Fruit fly (Drosophila melanogaster) whole organism, adult: Measurements from ENCODE around the gene CG10973.

Experiments used
- CG5204 ChIP-seq: fragments of 200-800 bp; sonication (Bioruptor generic); optimal IDR thresholded peaks from 2 replicates; lab custom pipeline; 2016; ENCODE audit warnings: missing biosample characterization, missing genetic modification characterization
- CG7045 ChIP-seq: fragments of 200-800 bp; sonication (Bioruptor generic); optimal IDR thresholded peaks from 2 replicates; lab custom pipeline; 2017; ENCODE audit warnings: missing biosample characterization, mild to moderate bottlenecking, missing genetic modification characterization
- CG7101 ChIP-seq: fragments of 200-800 bp; sonication (Bioruptor generic); optimal IDR thresholded peaks from 2 replicates; lab custom pipeline; 2018; ENCODE audit warnings: missing biosample characterization, mild to moderate bottlenecking, missing genetic modification characterization, moderate library complexity
- Clk ChIP-seq: fragments of 200-800 bp; sonication (Bioruptor generic); optimal IDR thresholded peaks from 2 replicates; lab custom pipeline; 2017; ENCODE audit warnings: missing biosample characterization, missing genetic modification characterization
- Crg-1 ChIP-seq: fragments of 200-800 bp; sonication (Bioruptor generic); optimal IDR thresholded peaks from 2 replicates; lab custom pipeline; 2016; ENCODE audit warnings: missing biosample characterization, missing genetic modification characterization
- cic ChIP-seq: fragments of 200-800 bp; sonication (Bioruptor generic); optimal IDR thresholded peaks from 2 replicates; lab custom pipeline; 2017; ENCODE audit warnings: missing biosample characterization, mild to moderate bottlenecking, missing genetic modification characterization, moderate library complexity

- TF ChIP-seq CG7045 (no peak), cic (GFP tag; lab: Kevin White, UChicago) (no peak), Clk (no peak), CG7101 (no peak), CG5204 (GFP tag; lab: Kevin White, UChicago) (no peak), Crg-1 (GFP tag; lab: Kevin White, UChicago) (no peak)
These were observed 5.6 kb downstream of the CG10973 start for dm6 chr3L:12748711-12749566.
